Worm (Caenorhabditis elegans): ENCODE data around the gene K10B3.5.

The K10B3.5 gene

DNA sequence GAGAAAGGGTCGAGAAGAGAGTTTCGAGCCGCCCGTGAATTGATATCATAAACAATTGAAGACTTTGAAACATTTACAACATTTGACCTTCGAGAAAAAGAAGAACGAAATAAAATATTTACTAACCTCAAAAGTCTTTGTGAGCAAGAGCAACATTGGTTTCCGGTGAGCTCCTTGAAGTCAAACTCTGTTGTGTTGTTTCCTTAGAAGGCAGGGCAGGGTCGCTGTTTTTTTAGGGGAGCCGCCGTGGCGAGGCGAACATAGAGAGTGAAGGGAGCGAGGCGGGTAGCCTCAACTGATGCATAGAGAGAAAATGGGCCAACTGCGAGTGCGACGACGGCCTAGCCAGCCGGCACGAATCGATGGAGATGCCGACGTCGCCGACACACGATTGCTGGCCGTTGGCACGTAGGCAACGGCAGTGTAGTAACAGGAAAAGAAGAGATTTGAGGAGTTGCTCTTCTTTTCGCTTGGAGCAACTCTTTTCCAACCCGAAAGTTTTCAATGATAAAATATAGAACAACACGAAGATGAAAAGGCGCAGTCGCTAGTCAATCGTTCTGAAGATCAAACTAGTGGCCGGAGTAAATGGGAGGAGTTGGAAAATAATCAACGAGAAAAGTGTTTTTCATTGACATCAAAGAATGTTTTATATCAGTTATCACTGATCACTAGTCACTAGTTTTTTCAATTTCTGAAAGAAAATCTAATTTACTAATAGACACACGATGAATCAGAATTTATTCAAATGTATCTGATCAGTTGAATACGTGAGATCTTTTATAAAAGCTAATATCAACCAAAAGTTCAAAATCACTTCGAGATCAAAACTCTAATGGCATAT, 10.0 kb upstream of the K10B3.5 start, which contains the start of gene mai-1:
TSS of gene mai-1 (minus strand) at position 557 of the 844 bp plus-strand sequence.
- TF ChIP-seq F49E8.2 (tag; optimal IDR thresholded peaks at IDR 0.05; ENCODE audit: insufficient read depth): no peak
- 0 out of 2 replicates have a peak, but pooled peaks have one; percentile 15 for TF ChIP-seq attf-6 (GFP tag; IDR thresholded peaks at IDR 0.05)
- TF ChIP-seq egl-44 (GFP tag; IDR thresholded peaks at IDR 0.05): 0 out of 2 replicates have a peak, but pooled peaks have one; percentile 37
- TF ChIP-seq mcd-1 (GFP tag; IDR thresholded peaks at IDR 0.05): peak; percentile 64
- TF ChIP-seq ztf-18 (tag; optimal IDR thresholded peaks at IDR 0.05): peak; percentile 28
- TF ChIP-seq let-526 (GFP tag; IDR thresholded peaks at IDR 0.05): no peak
- TF ChIP-seq lin-26 (GFP tag; IDR thresholded peaks at IDR 0.05): peak; percentile 59
- peak; percentile 92 for TF ChIP-seq zfh-2 (GFP tag; conservative IDR thresholded peaks at IDR 0.05)
- peak; percentile 39 for TF ChIP-seq lin-40 (tag; optimal IDR thresholded peaks at IDR 0.05)
- TF ChIP-seq madf-3 (GFP tag; IDR thresholded peaks at IDR 0.05): 0 out of 2 replicates have a peak, but pooled peaks have one; percentile 35
- TF ChIP-seq snpc-3.4 (tag; optimal IDR thresholded peaks at IDR 0.05): no peak
- TF ChIP-seq madf-10 (tag; optimal IDR thresholded peaks at IDR 0.05): no peak
- no peak for TF ChIP-seq ekl-4 (GFP tag; IDR thresholded peaks at IDR 0.05)
- no peak for TF ChIP-seq cebp-1 (GFP tag; IDR thresholded peaks at IDR 0.05)
- TF ChIP-seq cebp-1 (tag; optimal IDR thresholded peaks at IDR 0.05): peak; percentile 17
- TF ChIP-seq egrh-3 (GFP tag; IDR thresholded peaks at IDR 0.05): peak; percentile 65
- TF ChIP-seq ama-1 (optimal IDR thresholded peaks at IDR 0.05): peak; percentile 61
- TF ChIP-seq ama-1 (GFP tag; optimal IDR thresholded peaks at IDR 0.05): no peak
- 0 out of 2 replicates have a peak, but pooled peaks have one; percentile 30 for TF ChIP-seq B0336.3 (GFP tag; IDR thresholded peaks at IDR 0.05)
- TF ChIP-seq T26A5.8 (tag; optimal IDR thresholded peaks at IDR 0.05): no peak
- TF ChIP-seq hlh-12 (tag; optimal IDR thresholded peaks at IDR 0.05): no peak
- no peak for TF ChIP-seq mes-4 (tag; optimal IDR thresholded peaks at IDR 0.05)
- no peak for TF ChIP-seq gei-17 (GFP tag; optimal IDR thresholded peaks at IDR 0.05)
- peak; percentile 36; the same call in 1 of the 2 replicates for TF ChIP-seq K11D2.4 (GFP tag; IDR thresholded peaks at IDR 0.05)

DNA sequence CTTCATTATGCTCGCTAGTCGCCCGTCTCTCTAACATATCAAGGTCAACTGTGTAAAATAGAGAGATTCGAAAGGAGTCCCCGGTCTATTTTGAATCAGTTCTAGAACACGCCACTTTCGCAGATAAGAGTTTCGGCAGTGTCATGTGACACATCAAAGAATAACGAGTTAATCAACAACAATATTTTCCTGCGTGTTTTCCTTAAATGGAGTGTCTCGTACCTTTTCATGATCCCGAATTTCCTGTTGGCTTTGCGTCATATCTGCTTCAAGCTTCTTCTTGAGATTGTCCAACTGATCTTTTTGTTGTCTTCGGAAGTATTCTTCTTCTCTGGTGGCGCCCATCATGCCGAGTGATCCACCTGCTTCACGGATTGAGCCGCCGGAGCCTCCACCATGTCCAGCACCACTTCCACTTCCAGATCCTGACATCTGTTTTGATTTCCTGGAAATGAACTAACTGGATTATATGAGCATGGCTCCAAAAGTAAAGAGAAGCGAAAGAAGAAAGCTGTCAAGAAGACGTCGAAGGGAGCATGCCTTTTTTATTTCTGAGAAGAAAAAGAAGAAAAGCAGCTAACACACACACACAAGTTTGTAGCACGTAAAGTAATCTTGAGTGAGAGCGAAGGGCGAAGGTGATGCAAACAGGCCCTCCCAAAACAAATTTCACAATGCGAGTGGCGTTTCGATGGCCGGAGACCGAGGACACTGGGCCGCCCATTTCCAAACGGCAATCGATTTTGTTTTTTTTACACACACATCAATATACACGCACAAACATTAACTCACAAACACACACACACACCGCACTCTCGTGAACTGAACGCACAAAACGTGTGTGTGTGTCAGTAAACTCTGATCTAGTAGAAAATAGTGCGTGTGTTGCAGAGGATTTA, 9.1 kb upstream of the K10B3.5 start:
- TF ChIP-seq cebp-1 (GFP tag; IDR thresholded peaks at IDR 0.05): peak; percentile 48; the same call in 1 of the 2 replicates
- peak; percentile 75 for TF ChIP-seq cebp-1 (tag; optimal IDR thresholded peaks at IDR 0.05)
- peak; percentile 22 for TF ChIP-seq zim-3 (tag; optimal IDR thresholded peaks at IDR 0.05)
- TF ChIP-seq mcd-1 (GFP tag; IDR thresholded peaks at IDR 0.05): peak; percentile 25; the same call in 1 of the 2 replicates
- TF ChIP-seq let-607 (tag; optimal IDR thresholded peaks at IDR 0.05): no peak
- peak; percentile 59 for TF ChIP-seq zfh-2 (GFP tag; conservative IDR thresholded peaks at IDR 0.05)
- peak; percentile 23 for TF ChIP-seq nhr-80 (tag; optimal IDR thresholded peaks at IDR 0.05)
- peak; percentile 19 for TF ChIP-seq ZK185.1 (tag; optimal IDR thresholded peaks at IDR 0.05; ENCODE audit: poor library complexity, severe bottlenecking)
- TF ChIP-seq C06A6.2 (GFP tag; conservative IDR thresholded peaks at IDR 0.05): peak; percentile 37; the same call in 1 of the 2 replicates
- TF ChIP-seq ekl-4 (GFP tag; IDR thresholded peaks at IDR 0.05): peak; percentile 6; the same call in 1 of the 2 replicates
- peak; percentile 27; the same call in 1 of the 2 replicates for TF ChIP-seq dox-1 (GFP tag; IDR thresholded peaks at IDR 0.05)
- peak; percentile 33 for TF ChIP-seq atf-7 (tag; optimal IDR thresholded peaks at IDR 0.05)
- TF ChIP-seq let-526 (GFP tag; IDR thresholded peaks at IDR 0.05): 0 out of 2 replicates have a peak, but pooled peaks have one; percentile 5
- peak; percentile 83 for TF ChIP-seq ama-1 (optimal IDR thresholded peaks at IDR 0.05)
- TF ChIP-seq ama-1 (GFP tag; optimal IDR thresholded peaks at IDR 0.05): no peak
- TF ChIP-seq dpl-1 (GFP tag; optimal IDR thresholded peaks at IDR 0.05): no peak
- TF ChIP-seq Y53G8AR.9 (GFP tag; conservative IDR thresholded peaks at IDR 0.05): peak; percentile 58
- TF ChIP-seq lin-26 (GFP tag; IDR thresholded peaks at IDR 0.05): peak; percentile 35; the same call in 1 of the 2 replicates
- no peak for TF ChIP-seq B0336.3 (GFP tag; IDR thresholded peaks at IDR 0.05)
- TF ChIP-seq F37B4.10 (GFP tag; IDR thresholded peaks at IDR 0.05): no peak
- TF ChIP-seq tlf-1 (GFP tag; optimal IDR thresholded peaks at IDR 0.05): peak; percentile 22
- no peak for TF ChIP-seq madf-3 (GFP tag; IDR thresholded peaks at IDR 0.05)
- peak in 1 of 3 experiments; percentile 6 for TF ChIP-seq lin-35 (GFP tag; optimal IDR thresholded peaks at IDR 0.05)
- TF ChIP-seq Y56A3A.18 (GFP tag; IDR thresholded peaks at IDR 0.05): 0 out of 2 replicates have a peak, but pooled peaks have one; percentile 18
- peak; percentile 29; the same call in 1 of the 2 replicates for TF ChIP-seq hmg-1.2 (GFP tag; IDR thresholded peaks at IDR 0.05)
- TF ChIP-seq lir-1 (GFP tag; conservative IDR thresholded peaks at IDR 0.05): peak; percentile 26; the same call in 1 of the 2 replicates

Measured in whole organism, young adult.